Fruit fly (Drosophila melanogaster) whole organism, adult: ENCODE measurements around the gene ftz-f1.

Source experiments
- CG33017 ChIP-seq: fragments of 200-800 bp; sonication (Bioruptor generic); optimal IDR thresholded peaks from 2 replicates; lab custom pipeline; 2018; ENCODE audit warnings: missing biosample characterization, mild to moderate bottlenecking, missing genetic modification characterization, moderate library complexity
- Crg-1 ChIP-seq: fragments of 200-800 bp; sonication (Bioruptor generic); optimal IDR thresholded peaks from 2 replicates; lab custom pipeline; 2016; ENCODE audit warnings: missing biosample characterization, missing genetic modification characterization
- bab1 ChIP-seq: fragments of 200-800 bp; sonication (Bioruptor generic); optimal IDR thresholded peaks from 3 replicates; lab custom pipeline; 2019; ENCODE audit warnings: missing biosample characterization, mild to moderate bottlenecking, missing genetic modification characterization, moderate library complexity

- no peak for TF ChIP-seq Crg-1 (GFP tag; lab: Kevin White, UChicago)
- no peak for TF ChIP-seq bab1 (GFP tag; lab: Kevin White, UChicago)
- no peak for TF ChIP-seq CG33017 (tag; lab: Kevin White, UChicago)
Observed at dm6 chr3L:18753827-18754226, 47.3 kb downstream of the ftz-f1 start.
